Fruit fly (Drosophila melanogaster) S2 (cell line): Measurements from ENCODE around the gene Pp1-87B.

ENCODE experiments used
- CG8478 ChIP-seq: fragments of >200 bp; optimal IDR thresholded peaks from 2 replicates; lab custom pipeline; 2018
- CTCF ChIP-seq, 2 experiments: fragments of >200 bp; optimal IDR thresholded peaks; 2 replicates each; lab custom pipeline; 2018

Gene Pp1-87B

dm6 chr3R:12443769-12444168, 18.1 kb upstream of the Pp1-87B start:
- no peak for TF ChIP-seq CG8478
- no peak for TF ChIP-seq CTCF (optimal IDR thresholded peaks at IDR 0.05; lab: Kevin White, UChicago)

- TF ChIP-seq CTCF (optimal IDR thresholded peaks at IDR 0.05; lab: Kevin White, UChicago): no peak
- TF ChIP-seq CG8478: no peak
These were observed 17.1 kb upstream of the Pp1-87B start for dm6 chr3R:12442601-12443533.

- TF ChIP-seq CG8478: no peak
- TF ChIP-seq CTCF (optimal IDR thresholded peaks at IDR 0.05; lab: Kevin White, UChicago): no peak
These were observed 15.4 kb upstream of the Pp1-87B start for dm6 chr3R:12441008-12441606.

- TF ChIP-seq CTCF (optimal IDR thresholded peaks at IDR 0.05; lab: Kevin White, UChicago) (peak in 1 of 2 experiments; percentile 5), CG8478 (no peak)
These were observed 13.9 kb upstream of the Pp1-87B start, which contains the start of gene Desat1 for dm6 chr3R:12439401-12440143. Gene Desat1 (plus strand): TSS chr3R:12439600.

dm6 chr3R:12439039-12439400, 13.3 kb upstream of the Pp1-87B start, which contains the start of the genes CG17207 and CG46427:
Gene CG17207 (minus strand): TSS chr3R:12439139.
Gene CG46427 (minus strand): TSS chr3R:12439139.
- TF ChIP-seq CG8478: no peak
- TF ChIP-seq CTCF (optimal IDR thresholded peaks at IDR 0.05; lab: Kevin White, UChicago): no peak

- TF ChIP-seq CTCF (optimal IDR thresholded peaks at IDR 0.05; lab: Kevin White, UChicago) (no peak), CG8478 (no peak)
These were observed 10.2 kb upstream of the Pp1-87B start, which contains the start of gene Desat2 for dm6 chr3R:12435948-12436347. Gene Desat2 (plus strand): TSS chr3R:12436248.

dm6 chr3R:12433764-12434163, 8.0 kb upstream of the Pp1-87B start, which contains the start of the genes Aos1 and Srlp:
Gene Aos1 (minus strand): TSS chr3R:12433822.
Gene Srlp (plus strand): TSS chr3R:12434098.
- TF ChIP-seq CG8478 (no peak), CTCF (optimal IDR thresholded peaks at IDR 0.05; lab: Kevin White, UChicago) (no peak)

dm6 chr3R:12431030-12431489, 5.3 kb upstream of the Pp1-87B start, which contains the start of gene Prosalpha2:
Gene Prosalpha2 (plus strand): TSS chr3R:12431321.
- TF ChIP-seq CTCF (optimal IDR thresholded peaks at IDR 0.05; lab: Kevin White, UChicago) (no peak), CG8478 (no peak)

dm6 chr3R:12429120-12429610, 3.4 kb upstream of the Pp1-87B start, which contains the start of the genes CG5641 and CG5245:
Gene CG5641 (minus strand): TSS chr3R:12429282.
Gene CG5245 (plus strand): TSS chr3R:12429560.
- TF ChIP-seq CG8478 (no peak), CTCF (optimal IDR thresholded peaks at IDR 0.05; lab: Kevin White, UChicago) (no peak)

dm6 chr3R:12426310-12426653, 565 bp upstream of the Pp1-87B start, which contains the start of gene NANS:
Gene NANS (plus strand): TSS chr3R:12426578.
- no peak for TF ChIP-seq CTCF (optimal IDR thresholded peaks at IDR 0.05; lab: Kevin White, UChicago)
- no peak for TF ChIP-seq CG8478

dm6 chr3R:12423997-12424396, 1.7 kb downstream of the Pp1-87B start:
- TF ChIP-seq CG8478 (no peak), CTCF (optimal IDR thresholded peaks at IDR 0.05; lab: Kevin White, UChicago) (no peak)

dm6 chr3R:12422379-12422975, 3.2 kb downstream of the Pp1-87B start, which contains the start of the genes Scgbeta and CG17202:
Gene Scgbeta (minus strand): TSS chr3R:12422429.
Gene CG17202 (plus strand): TSS chr3R:12422768.
- TF ChIP-seq CTCF (optimal IDR thresholded peaks at IDR 0.05; lab: Kevin White, UChicago): peak; percentile 20 to 23
- TF ChIP-seq CG8478: no peak

dm6 chr3R:12413274-12413958, 12.3 kb downstream of the Pp1-87B start, which contains the start of the genes Dip-C and pps:
Gene Dip-C (minus strand): TSS chr3R:12413759.
Gene pps (plus strand): TSS chr3R:12413828.
- peak in 1 of 2 experiments; percentile 30 for TF ChIP-seq CTCF (optimal IDR thresholded peaks at IDR 0.05; lab: Kevin White, UChicago)
- TF ChIP-seq CG8478: no peak
